Worm (Caenorhabditis elegans) whole organism, young adult: Measurements from ENCODE around the gene T26G10.3.
"Not testable (repeated sequence)": the region's sequence is repeated elsewhere in the genome, so short reads cannot be mapped to it uniquely, and the experiment has no call there.

Experiments
- B0019.2 ChIP-seq: fragments of 200-800 bp; sonication (Bioruptor generic); conservative IDR thresholded peaks from 2 replicates; pipeline ENCODE4 v1.3.6; 2022; ENCODE audit warnings: missing genetic modification reagents, missing genetic modification characterization, missing compliant biosample characterization
- C17E4.6 ChIP-seq: fragments of 200-800 bp; sonication (Bioruptor generic); IDR thresholded peaks from 2 replicates; pipeline ENCODE4 v1.3.6; 2022; ENCODE audit warnings: missing genetic modification reagents, missing genetic modification characterization, missing compliant biosample characterization
- F37B4.10 ChIP-seq: fragments of 200-800 bp; sonication (Bioruptor generic); IDR thresholded peaks from 2 replicates; pipeline ENCODE4 v1.3.6; 2022; ENCODE audit warnings: missing genetic modification characterization, missing compliant biosample characterization
- F49E8.2 ChIP-seq: sonication (generic microtip); optimal IDR thresholded peaks from 3 replicates; lab custom pipeline; 2017; ENCODE audit warnings: missing genetic modification characterization, mild to moderate bottlenecking, missing compliant biosample characterization, antibody characterized with exemption, moderate library complexity; ENCODE audit not compliant: insufficient read depth
- F55B11.4 ChIP-seq: sonication (generic microtip); optimal IDR thresholded peaks from 2 replicates; lab custom pipeline; 2016; ENCODE audit warnings: missing compliant biosample characterization, missing genetic modification characterization, borderline replicate concordance; ENCODE audit not compliant: insufficient read depth
- T26A5.8 ChIP-seq: sonication (generic microtip); optimal IDR thresholded peaks from 2 replicates; lab custom pipeline; 2016; ENCODE audit warnings: missing genetic modification characterization, missing compliant biosample characterization
- Y67H2A.10 ChIP-seq: fragments of 200-800 bp; sonication (Bioruptor generic); conservative IDR thresholded peaks from 2 replicates; pipeline ENCODE4 v1.3.6; 2022; ENCODE audit warnings: missing genetic modification reagents, missing genetic modification characterization, missing compliant biosample characterization
- Y79H2A.3 ChIP-seq: fragments of 200-800 bp; sonication (Bioruptor generic); conservative IDR thresholded peaks from 2 replicates; pipeline ENCODE4 v1.3.6; 2022; ENCODE audit warnings: missing genetic modification reagents, missing genetic modification characterization, missing compliant biosample characterization
- Y95B8A.8 ChIP-seq: fragments of 200-800 bp; sonication (Bioruptor generic); IDR thresholded peaks from 2 replicates; pipeline ENCODE4 v1.3.6; 2022; ENCODE audit warnings: missing genetic modification reagents, missing genetic modification characterization, missing compliant biosample characterization
- aptf-3 ChIP-seq: fragments of 200-800 bp; sonication (Bioruptor generic); IDR thresholded peaks from 2 replicates; pipeline ENCODE4 v1.3.6; 2022; ENCODE audit warnings: missing genetic modification characterization, missing compliant biosample characterization
- attf-3 ChIP-seq: fragments of 200-800 bp; sonication (Bioruptor generic); conservative IDR thresholded peaks from 2 replicates; pipeline ENCODE4 v1.3.6; 2022; ENCODE audit warnings: missing genetic modification reagents, missing genetic modification characterization, missing compliant biosample characterization
- attf-5 ChIP-seq: fragments of 200-800 bp; sonication (Bioruptor generic); optimal IDR thresholded peaks from 2 replicates; lab custom pipeline; 2018; ENCODE audit warnings: mild to moderate bottlenecking, missing genetic modification characterization, missing compliant biosample characterization
- attf-6 ChIP-seq: fragments of 200-800 bp; sonication (Bioruptor generic); IDR thresholded peaks from 2 replicates; pipeline ENCODE4 v1.3.6; 2022; ENCODE audit warnings: missing genetic modification reagents, missing genetic modification characterization, missing compliant biosample characterization
- bed-1 ChIP-seq: fragments of 200-800 bp; sonication (Bioruptor generic); IDR thresholded peaks from 2 replicates; pipeline ENCODE4 v1.3.6; 2022; ENCODE audit warnings: missing genetic modification reagents, missing genetic modification characterization, missing compliant biosample characterization
- ceh-27 ChIP-seq: fragments of 200-800 bp; sonication (Bioruptor generic); optimal IDR thresholded peaks from 2 replicates; lab custom pipeline; 2018; ENCODE audit warnings: mild to moderate bottlenecking, missing genetic modification characterization, moderate library complexity, missing compliant biosample characterization
- ceh-91 ChIP-seq: fragments of 200-800 bp; sonication (Bioruptor generic); IDR thresholded peaks from 2 replicates; pipeline ENCODE4 v1.3.6; 2022; ENCODE audit warnings: missing genetic modification reagents, missing genetic modification characterization, missing compliant biosample characterization
- die-1 ChIP-seq: sonication (generic microtip); optimal IDR thresholded peaks from 2 replicates; lab custom pipeline; 2016; ENCODE audit warnings: missing genotype, mild to moderate bottlenecking, missing genetic modification characterization, missing compliant biosample characterization
- dox-1 ChIP-seq: fragments of 200-800 bp; sonication (Bioruptor generic); IDR thresholded peaks from 2 replicates; pipeline ENCODE4 v1.3.6; 2022; ENCODE audit warnings: missing genetic modification reagents, missing genetic modification characterization, missing compliant biosample characterization
- efl-1 ChIP-seq: fragments of 150-350 bp; optimal IDR thresholded peaks from 2 replicates; lab custom pipeline; 2014; ENCODE audit warnings: missing biosample characterization, missing genetic modification reagents, missing genetic modification characterization
- egl-18 ChIP-seq: fragments of 200-800 bp; sonication (Bioruptor generic); IDR thresholded peaks from 2 replicates; pipeline ENCODE4 v1.3.6; 2022; ENCODE audit warnings: missing genetic modification reagents, missing genetic modification characterization, missing compliant biosample characterization
- egrh-3 ChIP-seq: fragments of 200-800 bp; sonication (Bioruptor generic); IDR thresholded peaks from 2 replicates; pipeline ENCODE4 v1.3.6; 2022; ENCODE audit warnings: missing genetic modification reagents, missing genetic modification characterization, missing compliant biosample characterization
- gei-17 ChIP-seq: fragments of 200-800 bp; sonication (Bioruptor generic); optimal IDR thresholded peaks from 2 replicates; lab custom pipeline; 2018; ENCODE audit warnings: mild to moderate bottlenecking, missing genetic modification characterization, missing compliant biosample characterization
- hmg-1.2 ChIP-seq: fragments of 200-800 bp; sonication (Bioruptor generic); IDR thresholded peaks from 2 replicates; pipeline ENCODE4 v1.3.6; 2022; ENCODE audit warnings: missing genetic modification reagents, missing genetic modification characterization, missing compliant biosample characterization
- hmg-20 ChIP-seq: fragments of 200-800 bp; sonication (Bioruptor generic); IDR thresholded peaks from 2 replicates; pipeline ENCODE4 v1.3.6; 2022; ENCODE audit warnings: missing genetic modification reagents, missing genetic modification characterization, missing compliant biosample characterization
- hsf-1 ChIP-seq: fragments of 200-800 bp; sonication (Bioruptor generic); IDR thresholded peaks from 2 replicates; pipeline ENCODE4 v1.3.6; 2022; ENCODE audit warnings: missing genetic modification reagents, missing genetic modification characterization, missing compliant biosample characterization
- let-526 ChIP-seq: fragments of 200-800 bp; sonication (Bioruptor generic); IDR thresholded peaks from 2 replicates; pipeline ENCODE4 v1.3.6; 2022; ENCODE audit warnings: missing genetic modification reagents, missing genetic modification characterization, missing compliant biosample characterization
- lin-54 ChIP-seq: fragments of 200-800 bp; sonication (Bioruptor generic); optimal IDR thresholded peaks from 2 replicates; lab custom pipeline; 2018; ENCODE audit warnings: mild to moderate bottlenecking, missing genetic modification characterization, missing compliant biosample characterization
- lir-1 ChIP-seq: fragments of 200-800 bp; sonication (Bioruptor generic); conservative IDR thresholded peaks from 2 replicates; pipeline ENCODE4 v1.3.6; 2022; ENCODE audit warnings: missing genetic modification reagents, missing genetic modification characterization, missing compliant biosample characterization
- madf-6 ChIP-seq: fragments of 200-800 bp; sonication (Bioruptor generic); IDR thresholded peaks from 2 replicates; pipeline ENCODE4 v1.3.6; 2022; ENCODE audit warnings: missing genetic modification reagents, missing genetic modification characterization, missing compliant biosample characterization
- mes-4 ChIP-seq: sonication (generic microtip); optimal IDR thresholded peaks from 2 replicates; lab custom pipeline; 2016; ENCODE audit warnings: missing genotype, missing genetic modification characterization, missing compliant biosample characterization
- nhr-120 ChIP-seq: fragments of 200-800 bp; sonication (Bioruptor generic); IDR thresholded peaks from 2 replicates; pipeline ENCODE4 v1.3.6; 2022; ENCODE audit warnings: missing genetic modification characterization, missing compliant biosample characterization
- nhr-80 ChIP-seq: sonication (generic microtip); optimal IDR thresholded peaks from 2 replicates; lab custom pipeline; 2016; ENCODE audit warnings: missing genetic modification characterization, missing compliant biosample characterization
- rpc-1 ChIP-seq, 2 experiments: fragments of 150-350 bp in 1 of 2; sonication (generic microtip) in 1 of 2; optimal IDR thresholded peaks; 2 replicates each; lab custom pipeline; 2014 to 2018; ENCODE audit warnings: missing biosample characterization in 1 of 2, missing genetic modification characterization in 1 of 2, missing genetic modification reagents in 1 of 2, missing genotype in 1 of 2
- snpc-1.1 ChIP-seq: sonication (generic microtip); optimal IDR thresholded peaks from 2 replicates; lab custom pipeline; 2017; ENCODE audit warnings: missing genetic modification characterization, mild to moderate bottlenecking, missing compliant biosample characterization, antibody characterized with exemption, moderate library complexity, missing genotype, missing genetic modification reagents; ENCODE audit not compliant: insufficient read depth
- sptf-2 ChIP-seq: fragments of 200-800 bp; sonication (Bioruptor generic); optimal IDR thresholded peaks from 2 replicates; lab custom pipeline; 2018; ENCODE audit warnings: mild to moderate bottlenecking, missing genetic modification characterization, missing compliant biosample characterization
- tbp1 ChIP-seq: fragments of 200-800 bp; sonication (Bioruptor generic); optimal IDR thresholded peaks from 2 replicates; lab custom pipeline; 2018; ENCODE audit warnings: mild to moderate bottlenecking, missing genetic modification characterization, missing compliant biosample characterization
- tbx-9 ChIP-seq: sonication (generic microtip); optimal IDR thresholded peaks from 2 replicates; lab custom pipeline; 2016; ENCODE audit warnings: borderline replicate concordance, missing genetic modification characterization, inconsistent platforms, missing compliant biosample characterization
- tlf-1 ChIP-seq: fragments of 200-800 bp; sonication (Bioruptor generic); optimal IDR thresholded peaks from 2 replicates; lab custom pipeline; 2018; ENCODE audit warnings: mild to moderate bottlenecking, missing genetic modification characterization, missing compliant biosample characterization
- ztf-22 ChIP-seq: fragments of 200-800 bp; sonication (Bioruptor generic); optimal IDR thresholded peaks from 2 replicates; lab custom pipeline; 2018; ENCODE audit warnings: mild to moderate bottlenecking, missing genetic modification characterization, moderate library complexity, missing compliant biosample characterization
- ztf-25 ChIP-seq: fragments of 200-800 bp; sonication (Bioruptor generic); IDR thresholded peaks from 2 replicates; pipeline ENCODE4 v1.3.6; 2022; ENCODE audit warnings: missing genetic modification reagents, missing genetic modification characterization, missing compliant biosample characterization

T26G10.3 gene

ce11 chrIII:9433576-9434107 lies 20.4 kb upstream of the T26G10.3 start, which contains the start of gene cpar-1 (continued):
- TF ChIP-seq sptf-2 (GFP tag; lab: Kevin White, UChicago) (no peak), mes-4 (no peak), dox-1 (GFP tag; lab: Robert Waterston, UW) (no peak), hmg-20 (GFP tag; lab: Robert Waterston, UW) (no peak), gei-17 (no peak), tbx-9 (tag; lab: Kevin White, UChicago) (no peak), nhr-120 (GFP tag; lab: Robert Waterston, UW) (no peak), nhr-80 (tag; lab: Kevin White, UChicago) (no peak), bed-1 (GFP tag; lab: Robert Waterston, UW) (no peak), egl-18 (GFP tag; lab: Robert Waterston, UW) (no peak), egrh-3 (GFP tag; lab: Robert Waterston, UW) (no peak), snpc-1.1 (tag; lab: Kevin White, UChicago) (peak; percentile 39), F55B11.4 (tag; lab: Kevin White, UChicago) (no peak), die-1 (tag; lab: Kevin White, UChicago) (no peak), T26A5.8 (tag; lab: Kevin White, UChicago) (no peak)

DNA sequence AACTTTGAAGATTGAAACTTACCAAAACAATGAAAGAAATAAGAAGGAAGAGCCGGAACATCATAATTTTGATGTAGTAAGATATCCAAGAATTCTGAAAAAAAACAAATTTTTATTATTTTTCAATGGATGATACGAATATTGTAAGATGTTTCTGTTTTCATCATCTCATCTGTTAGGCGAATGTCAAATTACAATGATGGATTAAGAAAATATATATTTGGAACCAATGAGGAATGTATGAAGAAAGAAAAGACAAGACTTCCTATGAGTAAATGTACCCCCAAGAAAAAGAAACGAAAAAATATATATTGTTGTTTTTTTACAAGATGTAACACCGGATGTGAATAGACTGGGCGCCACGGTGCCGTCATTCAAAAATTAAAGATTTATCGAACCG lies 13.1 kb upstream of the T26G10.3 start, which contains the start of gene T26G10.5:
Gene T26G10.5 (minus strand): TSS at position 101 of the 400 bp plus-strand sequence.
- TF ChIP-seq hsf-1 (GFP tag; lab: Robert Waterston, UW) = no peak
- TF ChIP-seq dox-1 (GFP tag; lab: Robert Waterston, UW) = no peak
- no peak for TF ChIP-seq attf-5 (GFP tag; lab: Kevin White, UChicago)
- no peak for TF ChIP-seq sptf-2 (GFP tag; lab: Kevin White, UChicago)
- no peak for TF ChIP-seq let-526 (GFP tag; lab: Robert Waterston, UW)
- no peak for TF ChIP-seq ceh-27 (GFP tag; lab: Kevin White, UChicago)
- no peak for TF ChIP-seq Y95B8A.8 (GFP tag; lab: Robert Waterston, UW)
- TF ChIP-seq madf-6 (GFP tag; lab: Robert Waterston, UW) = no peak

DNA sequence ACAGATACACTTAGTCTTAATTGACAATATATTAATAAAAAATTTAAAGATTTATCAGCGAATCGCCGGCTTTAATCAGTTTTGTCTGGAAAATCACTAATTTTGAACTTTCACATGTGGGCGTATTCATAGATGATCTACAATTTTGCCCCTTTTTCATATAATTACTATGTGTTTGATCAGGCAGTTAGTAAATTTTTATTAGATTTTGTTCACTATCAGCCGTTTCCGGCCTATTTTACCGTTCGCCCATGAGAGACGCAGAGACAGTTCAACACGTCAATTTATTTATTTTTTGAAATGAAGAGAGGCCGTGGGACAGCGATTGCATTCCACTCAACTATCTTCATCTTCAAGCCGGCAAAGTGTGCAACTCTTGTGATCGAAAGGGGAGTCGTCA lies 7.0 kb upstream of the T26G10.3 start, which contains the start of gene T26G10.4:
Gene T26G10.4 (plus strand): TSS at position 301 of the 400 bp plus-strand sequence.
- TF ChIP-seq attf-3 (GFP tag; lab: Robert Waterston, UW); ztf-22 (GFP tag; lab: Kevin White, UChicago); attf-6 (GFP tag; lab: Robert Waterston, UW): not testable (repeated sequence)
- TF ChIP-seq, all 124 proteins: peak for 0; not testable (repeated sequence) for 124

DNA sequence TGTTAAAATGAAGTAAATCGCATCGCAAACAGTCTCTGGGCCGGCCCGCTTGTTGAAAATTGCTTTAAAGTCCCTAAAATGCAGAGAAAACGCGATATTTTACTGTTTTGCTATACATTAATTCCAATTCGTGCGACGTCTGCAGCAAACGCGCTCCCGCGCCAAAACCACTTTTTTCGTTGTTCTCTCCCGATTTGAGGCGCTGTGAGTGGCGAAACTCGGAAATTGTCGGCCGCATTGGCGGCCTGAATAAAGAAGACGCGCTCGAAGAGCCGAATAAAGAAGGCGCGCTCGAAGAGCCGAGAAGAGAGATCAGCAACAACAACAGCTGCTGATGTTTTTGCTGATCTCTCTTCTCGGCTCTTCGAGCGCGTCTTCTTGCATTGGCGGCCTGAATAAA lies 4.9 kb downstream of the T26G10.3 start:
- peak; percentile 55 for TF ChIP-seq lin-54
- peak; percentile 38; the same call in 1 of the 2 replicates for TF ChIP-seq let-526 (GFP tag; lab: Robert Waterston, UW)
- TF ChIP-seq aptf-3 (GFP tag; lab: Robert Waterston, UW) = peak; percentile 60; the same call in 1 of the 2 replicates
- peak; percentile 95 for TF ChIP-seq dox-1 (GFP tag; lab: Robert Waterston, UW)
- peak; percentile 89 for TF ChIP-seq C17E4.6 (GFP tag; lab: Robert Waterston, UW)
- TF ChIP-seq Y79H2A.3 (GFP tag; lab: Robert Waterston, UW) = peak; percentile 85
- TF ChIP-seq Y67H2A.10 (GFP tag; lab: Robert Waterston, UW) = peak; percentile 78
- TF ChIP-seq tlf-1 (GFP tag; lab: Kevin White, UChicago) = peak; percentile 52
- TF ChIP-seq lir-1 (GFP tag; lab: Robert Waterston, UW) = peak; percentile 67; the same call in 1 of the 2 replicates
- peak; percentile 87 for TF ChIP-seq attf-3 (GFP tag; lab: Robert Waterston, UW)
- TF ChIP-seq hsf-1 (GFP tag; lab: Robert Waterston, UW) = peak; percentile 84
- TF ChIP-seq ztf-25 (GFP tag; lab: Robert Waterston, UW) = peak; percentile 98
- TF ChIP-seq F37B4.10 = 0 out of 2 replicates have a peak, but pooled peaks have one; percentile 62
- peak; percentile 94 for TF ChIP-seq hmg-1.2 (GFP tag; lab: Robert Waterston, UW)
- TF ChIP-seq ceh-91 (GFP tag; lab: Robert Waterston, UW) = peak; percentile 97
- TF ChIP-seq snpc-1.1 (tag; lab: Kevin White, UChicago) = peak; percentile 91
- TF ChIP-seq efl-1 (GFP tag; lab: Kevin White, UChicago) = peak; percentile 53
- TF ChIP-seq F49E8.2 (tag; lab: Kevin White, UChicago) = peak; percentile 32
- TF ChIP-seq attf-6 (GFP tag; lab: Robert Waterston, UW) = peak; percentile 82
- not testable (repeated sequence) for TF ChIP-seq rpc-1 (optimal IDR thresholded peaks at IDR 0.05; lab: Kevin White, UChicago)
- TF ChIP-seq rpc-1 (tag; optimal IDR thresholded peaks at IDR 0.05; lab: Kevin White, UChicago) = peak; percentile 13
- peak; percentile 97 for TF ChIP-seq B0019.2
- peak; percentile 77 for TF ChIP-seq tbp1 (GFP tag; lab: Kevin White, UChicago)
